ENCODE assay signal across 4 worm cellular contexts in the genomic region with DNA sequence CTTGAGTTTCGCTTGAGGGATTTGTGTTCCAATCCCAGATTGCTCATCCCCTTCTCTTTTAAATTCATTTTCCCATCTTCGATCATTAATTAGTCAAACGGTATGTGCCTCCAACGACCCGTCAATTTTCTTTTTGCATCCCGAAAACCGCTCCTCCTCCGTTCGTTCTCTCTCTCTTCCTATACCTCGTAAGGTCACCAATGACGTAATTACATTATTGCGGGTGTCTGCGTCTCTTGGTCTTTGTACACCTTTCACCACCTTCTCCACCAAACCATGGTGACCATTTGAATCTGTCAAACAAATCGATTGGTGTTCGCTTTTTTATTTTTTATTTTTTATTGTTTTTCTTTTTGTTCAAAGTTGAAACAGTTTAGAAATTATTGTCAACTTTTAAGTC.
TF ChIP-seq lines count a peak whose summit lies in the region.

No protein-coding gene starts in this region.

TF ChIP-seq in whole organism, L1 larva, 84 proteins besides CTCF, POLR2A, EP300 and RAD21:
- TF ChIP-seq efl-1 (optimal IDR thresholded peaks at IDR 0.05; lab: Kevin White, UChicago) (no peak), efl-1 (GFP tag; optimal IDR thresholded peaks at IDR 0.05 in 1 of 2; lab: Kevin White, UChicago) (peak in 1 of 2 experiments; percentile 61), blmp-1 (tag; optimal IDR thresholded peaks at IDR 0.05; lab: Kevin White, UChicago) (peak; percentile 28), unc-30 (tag; optimal IDR thresholded peaks at IDR 0.05; lab: Kevin White, UChicago) (no peak)

TF ChIP-seq in whole organism, early embryonic, 17 proteins besides CTCF, POLR2A, EP300 and RAD21:
- TF ChIP-seq ceh-13 (GFP tag; optimal IDR thresholded peaks at IDR 0.05; lab: Kevin White, UChicago) = no peak
- peak; percentile 5 for TF ChIP-seq hmg-4 (GFP tag; optimal IDR thresholded peaks at IDR 0.05; lab: Kevin White, UChicago)

TF ChIP-seq in whole organism, late embryonic, 69 proteins besides CTCF, POLR2A, EP300 and RAD21:
- TF ChIP-seq dve-1 (tag; optimal IDR thresholded peaks at IDR 0.05; lab: Kevin White, UChicago) = no peak
- peak; percentile 72 for TF ChIP-seq unc-42 (tag; optimal IDR thresholded peaks at IDR 0.05; lab: Kevin White, UChicago)
- TF ChIP-seq nfya-1 (tag; optimal IDR thresholded peaks at IDR 0.05; lab: Kevin White, UChicago) = peak; percentile 19
- TF ChIP-seq ceh-31 (tag; optimal IDR thresholded peaks at IDR 0.05; lab: Kevin White, UChicago) = peak; percentile 56
- TF ChIP-seq syd-9 (tag; optimal IDR thresholded peaks at IDR 0.05; lab: Kevin White, UChicago) = no peak
- TF ChIP-seq rnt-1 (tag; optimal IDR thresholded peaks at IDR 0.05; lab: Kevin White, UChicago) = no peak
- no peak for TF ChIP-seq ceh-34 (tag; optimal IDR thresholded peaks at IDR 0.05; lab: Kevin White, UChicago)
- TF ChIP-seq C08G9.2 (tag; optimal IDR thresholded peaks at IDR 0.05; lab: Kevin White, UChicago) = no peak
- TF ChIP-seq pag-3 (tag; optimal IDR thresholded peaks at IDR 0.05; lab: Kevin White, UChicago; ENCODE audit: borderline replicate concordance) = no peak
TF ChIP-seq in whole organism, late embryonic: peak in this region for 3.

TF ChIP-seq in whole organism, mixed stage, embryonic, 35 proteins besides CTCF, POLR2A, EP300 and RAD21:
- TF ChIP-seq ces-1 (GFP tag; optimal IDR thresholded peaks at IDR 0.05; lab: Kevin White, UChicago) (peak; percentile 96), mep-1 (tag; optimal IDR thresholded peaks at IDR 0.05; lab: Kevin White, UChicago) (peak; percentile 55), zip-8 (tag; optimal IDR thresholded peaks at IDR 0.05; lab: Kevin White, UChicago) (peak; percentile 84), tbx-8 (GFP tag; optimal IDR thresholded peaks at IDR 0.05; lab: Kevin White, UChicago) (no peak), nhr-2 (tag; optimal IDR thresholded peaks at IDR 0.05; lab: Kevin White, UChicago) (peak; percentile 64), ceh-39 (tag; optimal IDR thresholded peaks at IDR 0.05; lab: Kevin White, UChicago) (peak; percentile 41)
